Worm (Caenorhabditis elegans) whole organism, L2 larva: Measurements from ENCODE around the gene ajm-1.

Experiments
- C34F6.9 ChIP-seq: fragments of 150-350 bp; optimal IDR thresholded peaks from 2 replicates; lab custom pipeline; 2014; ENCODE audit warnings: missing biosample characterization, missing genetic modification characterization
- F13H6.1 ChIP-seq: sonication (generic microtip); optimal IDR thresholded peaks from 2 replicates; lab custom pipeline; 2016; ENCODE audit warnings: missing genetic modification characterization, missing compliant biosample characterization
- R02D3.7 ChIP-seq: fragments of 150-350 bp; optimal IDR thresholded peaks from 2 replicates; lab custom pipeline; 2014; ENCODE audit warnings: missing biosample characterization, missing genetic modification characterization
- Y55F3AM.14 ChIP-seq: fragments of 200-800 bp; sonication (Bioruptor generic); optimal IDR thresholded peaks from 2 replicates; lab custom pipeline; 2018; ENCODE audit warnings: mild to moderate bottlenecking, missing genetic modification characterization, missing compliant biosample characterization
- ZK546.5 ChIP-seq: sonication (generic microtip); optimal IDR thresholded peaks from 2 replicates; lab custom pipeline; 2017; ENCODE audit warnings: missing biosample characterization, missing genetic modification characterization
- alr-1 ChIP-seq: fragments of 150-350 bp; optimal IDR thresholded peaks from 2 replicates; lab custom pipeline; 2014; ENCODE audit warnings: missing biosample characterization, missing genetic modification characterization
- aly-2 ChIP-seq: fragments of 150-350 bp; optimal IDR thresholded peaks from 2 replicates; lab custom pipeline; 2014; ENCODE audit warnings: missing biosample characterization, missing genetic modification characterization
- ama-1 ChIP-seq: fragments of 150-350 bp; optimal IDR thresholded peaks from 2 replicates; lab custom pipeline; 2018; ENCODE audit warnings: inconsistent platforms
- ceh-16 ChIP-seq: fragments of 150-350 bp; optimal IDR thresholded peaks from 2 replicates; lab custom pipeline; 2014; ENCODE audit warnings: missing biosample characterization, missing genetic modification characterization
- ceh-82 ChIP-seq: fragments of 150-350 bp; optimal IDR thresholded peaks from 2 replicates; lab custom pipeline; 2014; ENCODE audit warnings: missing biosample characterization, missing genetic modification characterization
- crh-2 ChIP-seq: sonication (generic microtip); optimal IDR thresholded peaks from 2 replicates; lab custom pipeline; 2017; ENCODE audit warnings: missing biosample characterization, missing genetic modification characterization
- dmd-4 ChIP-seq: sonication (generic microtip); optimal IDR thresholded peaks from 2 replicates; lab custom pipeline; 2017; ENCODE audit warnings: missing biosample characterization, missing genetic modification characterization
- egl-27 ChIP-seq: sonication (generic microtip); optimal IDR thresholded peaks from 3 replicates; lab custom pipeline; 2017; ENCODE audit warnings: missing biosample characterization, missing genetic modification reagents, missing genetic modification characterization
- elt-1 ChIP-seq: fragments of 150-350 bp; optimal IDR thresholded peaks from 2 replicates; lab custom pipeline; 2014; ENCODE audit warnings: missing biosample characterization, missing genetic modification characterization
- elt-3 ChIP-seq: sonication (generic microtip); optimal IDR thresholded peaks from 2 replicates; lab custom pipeline; 2017; ENCODE audit warnings: missing biosample characterization, missing genetic modification characterization
- fos-1 ChIP-seq: fragments of 150-350 bp; optimal IDR thresholded peaks from 2 replicates; lab custom pipeline; 2014; ENCODE audit warnings: missing biosample characterization, missing genetic modification characterization
- lin-11 ChIP-seq: fragments of 150-350 bp; sonication (generic microtip); optimal IDR thresholded peaks from 2 replicates; lab custom pipeline; 2014; ENCODE audit warnings: missing biosample characterization, missing genetic modification characterization, inconsistent platforms, mixed read lengths
- lin-13 ChIP-seq: fragments of 150-350 bp; optimal IDR thresholded peaks from 2 replicates; lab custom pipeline; 2014; ENCODE audit warnings: missing biosample characterization, missing genetic modification reagents, missing genetic modification characterization
- lin-39 ChIP-seq: fragments of 150-350 bp; optimal IDR thresholded peaks from 2 replicates; lab custom pipeline; 2014; ENCODE audit warnings: missing biosample characterization, missing genetic modification reagents, missing genetic modification characterization
- lsy-2 ChIP-seq, 2 experiments: fragments of 150-350 bp in 1 of 2; sonication (generic microtip) in 1 of 2; optimal IDR thresholded peaks; 2 replicates each; lab custom pipeline; 2014 to 2017; ENCODE audit warnings: missing biosample characterization in 2 of 2, missing genetic modification characterization in 2 of 2
- mbf-1 ChIP-seq: sonication (generic microtip); optimal IDR thresholded peaks from 2 replicates; lab custom pipeline; 2017; ENCODE audit warnings: missing biosample characterization, missing genetic modification characterization
- mdl-1 ChIP-seq, 2 experiments: fragments of 150-350 bp in 1 of 2; sonication (generic microtip) in 1 of 2; optimal IDR thresholded peaks; 2 replicates each; lab custom pipeline; 2017; ENCODE audit warnings: missing biosample characterization in 2 of 2, missing genetic modification characterization in 2 of 2
- nhr-10 ChIP-seq: sonication (generic microtip); optimal IDR thresholded peaks from 2 replicates; lab custom pipeline; 2017; ENCODE audit warnings: missing biosample characterization, missing genetic modification characterization
- nhr-12 ChIP-seq: fragments of 150-350 bp; optimal IDR thresholded peaks from 2 replicates; lab custom pipeline; 2014; ENCODE audit warnings: missing biosample characterization, missing genetic modification characterization
- nhr-129 ChIP-seq: fragments of 150-350 bp; optimal IDR thresholded peaks from 2 replicates; lab custom pipeline; 2014; ENCODE audit warnings: missing biosample characterization, missing genetic modification characterization
- nhr-21 ChIP-seq: fragments of 150-350 bp; optimal IDR thresholded peaks from 2 replicates; lab custom pipeline; 2014; ENCODE audit warnings: missing biosample characterization, missing genetic modification characterization
- nhr-25 ChIP-seq: fragments of 150-350 bp; sonication (generic microtip); optimal IDR thresholded peaks from 3 replicates; lab custom pipeline; 2014; ENCODE audit warnings: missing biosample characterization, missing genetic modification characterization
- nhr-6 ChIP-seq: fragments of 150-350 bp; optimal IDR thresholded peaks from 2 replicates; lab custom pipeline; 2014; ENCODE audit warnings: missing biosample characterization, missing genetic modification characterization
- peb-1 ChIP-seq: fragments of 150-350 bp; optimal IDR thresholded peaks from 2 replicates; lab custom pipeline; 2014; ENCODE audit warnings: missing biosample characterization, missing genetic modification characterization
- sem-4 ChIP-seq: fragments of 150-350 bp; optimal IDR thresholded peaks from 2 replicates; lab custom pipeline; 2014; ENCODE audit warnings: missing biosample characterization, missing genetic modification reagents, missing genetic modification characterization
- skn-1 ChIP-seq: sonication (generic microtip); optimal IDR thresholded peaks from 2 replicates; lab custom pipeline; 2017; ENCODE audit warnings: missing biosample characterization, missing genetic modification characterization
- sma-3 ChIP-seq: sonication (generic microtip); optimal IDR thresholded peaks from 2 replicates; lab custom pipeline; 2016; ENCODE audit warnings: missing genetic modification reagents, missing genetic modification characterization, missing compliant biosample characterization
- sma-9 ChIP-seq, 2 experiments: fragments of 150-350 bp in 1 of 2; sonication (generic microtip) in 1 of 2; optimal IDR thresholded peaks; 2 replicates each; lab custom pipeline; 2014 to 2016; ENCODE audit warnings: missing genetic modification characterization in 2 of 2, mild to moderate bottlenecking in 1 of 2, missing biosample characterization in 1 of 2, missing compliant biosample characterization in 1 of 2, missing genetic modification reagents in 1 of 2, moderate library complexity in 1 of 2
- snpc-4 ChIP-seq: fragments of 150-350 bp; optimal IDR thresholded peaks from 2 replicates; lab custom pipeline; 2014; ENCODE audit warnings: missing biosample characterization, missing genetic modification characterization
- unc-39 ChIP-seq: fragments of 150-350 bp; optimal IDR thresholded peaks from 2 replicates; lab custom pipeline; 2014; ENCODE audit warnings: missing biosample characterization, missing genetic modification characterization
- unc-55 ChIP-seq: fragments of 150-350 bp; sonication (generic microtip); optimal IDR thresholded peaks from 3 replicates; lab custom pipeline; 2014; ENCODE audit warnings: missing biosample characterization, missing genetic modification reagents, missing genetic modification characterization
- unc-62 ChIP-seq: fragments of 150-350 bp; optimal IDR thresholded peaks from 2 replicates; lab custom pipeline; 2014; ENCODE audit warnings: missing biosample characterization, missing genetic modification reagents, missing genetic modification characterization
- zag-1 ChIP-seq: fragments of 150-350 bp; optimal IDR thresholded peaks from 2 replicates; lab custom pipeline; 2014; ENCODE audit warnings: missing biosample characterization, missing genetic modification characterization
- ztf-1 ChIP-seq: fragments of 200-800 bp; sonication (Bioruptor generic); conservative IDR thresholded peaks from 2 replicates; pipeline ENCODE4 v1.3.6; 2022; ENCODE audit warnings: missing genetic modification characterization, missing compliant biosample characterization
- ztf-11 ChIP-seq: sonication (generic microtip); optimal IDR thresholded peaks from 2 replicates; lab custom pipeline; 2017; ENCODE audit warnings: missing biosample characterization, missing genetic modification characterization
- ztf-4 ChIP-seq: fragments of 150-350 bp; optimal IDR thresholded peaks from 2 replicates; lab custom pipeline; 2014; ENCODE audit warnings: missing biosample characterization, missing genetic modification characterization

The ajm-1 gene

ce11 chrX:9068075-9068474 lies 14.7 kb upstream of the ajm-1 start:
- TF ChIP-seq aly-2 (no peak), ZK546.5 (tag; lab: Kevin White, UChicago) (no peak), elt-3 (tag; lab: Kevin White, UChicago) (no peak), nhr-10 (tag; lab: Kevin White, UChicago) (no peak), fos-1 (tag; lab: Kevin White, UChicago) (peak; percentile 60), F13H6.1 (tag; lab: Kevin White, UChicago) (peak; percentile 61), lin-39 (tag; lab: Kevin White, UChicago) (no peak), ztf-11 (tag; lab: Kevin White, UChicago) (no peak), nhr-6 (tag; lab: Kevin White, UChicago) (no peak), sem-4 (tag; lab: Kevin White, UChicago) (peak; percentile 57), nhr-25 (tag; lab: Kevin White, UChicago) (peak; percentile 36), lin-13 (GFP tag; lab: Kevin White, UChicago) (peak; percentile 37), unc-62 (GFP tag; lab: Kevin White, UChicago) (no peak), zag-1 (tag; lab: Kevin White, UChicago) (no peak), lsy-2 (tag; optimal IDR thresholded peaks at IDR 0.05; lab: Kevin White, UChicago) (no peak), crh-2 (tag; lab: Kevin White, UChicago) (peak; percentile 85), sma-3 (GFP tag; lab: Kevin White, UChicago) (peak; percentile 29), nhr-12 (tag; lab: Kevin White, UChicago) (no peak), ztf-1 (GFP tag; lab: Robert Waterston, UW) (no peak), lin-11 (tag; lab: Kevin White, UChicago) (no peak), snpc-4 (tag; lab: Kevin White, UChicago) (peak; percentile 4), nhr-129 (peak; percentile 78), peb-1 (tag; lab: Kevin White, UChicago) (no peak), nhr-21 (peak; percentile 33), ceh-16 (tag; lab: Kevin White, UChicago) (no peak), mdl-1 (tag; optimal IDR thresholded peaks at IDR 0.05; lab: Kevin White, UChicago) (no peak), ceh-82 (tag; lab: Kevin White, UChicago) (no peak), unc-55 (GFP tag; lab: Kevin White, UChicago) (peak; percentile 50), C34F6.9 (tag; lab: Kevin White, UChicago) (peak; percentile 75), R02D3.7 (tag; lab: Kevin White, UChicago) (no peak), sma-9 (GFP tag; optimal IDR thresholded peaks at IDR 0.05; lab: Kevin White, UChicago) (peak; percentile 48), sma-9 (tag; optimal IDR thresholded peaks at IDR 0.05; lab: Kevin White, UChicago) (no peak), alr-1 (tag; lab: Kevin White, UChicago) (no peak)

- TF ChIP-seq nhr-129: peak; percentile 50
- no peak for TF ChIP-seq egl-27
- no peak for TF ChIP-seq ztf-4 (tag; lab: Kevin White, UChicago)
- TF ChIP-seq ama-1 (lab: Kevin White, UChicago): no peak
- no peak for TF ChIP-seq nhr-6 (tag; lab: Kevin White, UChicago)
- peak; percentile 43 for TF ChIP-seq C34F6.9 (tag; lab: Kevin White, UChicago)
- no peak for TF ChIP-seq unc-39
- TF ChIP-seq elt-1: no peak
- no peak for TF ChIP-seq sma-3 (GFP tag; lab: Kevin White, UChicago)
- no peak for TF ChIP-seq mbf-1 (tag; lab: Kevin White, UChicago)
These were observed 13.7 kb upstream of the ajm-1 start for ce11 chrX:9069070-9069469.

- TF ChIP-seq ztf-4 (tag; lab: Kevin White, UChicago) (no peak), ZK546.5 (tag; lab: Kevin White, UChicago) (no peak), nhr-12 (tag; lab: Kevin White, UChicago) (no peak), snpc-4 (tag; lab: Kevin White, UChicago) (no peak), fos-1 (tag; lab: Kevin White, UChicago) (no peak), peb-1 (tag; lab: Kevin White, UChicago) (no peak), Y55F3AM.14 (GFP tag; lab: Kevin White, UChicago) (no peak), dmd-4 (tag; lab: Kevin White, UChicago) (no peak), R02D3.7 (tag; lab: Kevin White, UChicago) (no peak), elt-1 (no peak), sem-4 (tag; lab: Kevin White, UChicago) (no peak), unc-55 (GFP tag; lab: Kevin White, UChicago) (no peak), F13H6.1 (tag; lab: Kevin White, UChicago) (no peak), skn-1 (tag; lab: Kevin White, UChicago) (no peak), ceh-16 (tag; lab: Kevin White, UChicago) (no peak), crh-2 (tag; lab: Kevin White, UChicago) (no peak)
These were observed 8.2 kb upstream of the ajm-1 start for ce11 chrX:9074497-9074896.
